Worm (Caenorhabditis elegans) whole organism, young adult: Measurements from ENCODE around the gene C27B7.6.
A peak's percentile ranks its signal among the peaks of the same experiment; 100 is the strongest.

Experiments used
- B0035.1 ChIP-seq: sonication (generic microtip); optimal IDR thresholded peaks from 2 replicates; lab custom pipeline; 2016; ENCODE audit warnings: missing genetic modification characterization, mild to moderate bottlenecking, missing compliant biosample characterization, missing genotype, missing genetic modification reagents
- B0336.3 ChIP-seq: fragments of 200-800 bp; sonication (Bioruptor generic); IDR thresholded peaks from 2 replicates; pipeline ENCODE4 v1.3.6; 2022; ENCODE audit warnings: missing genetic modification characterization, missing compliant biosample characterization
- C06A6.2 ChIP-seq: fragments of 200-800 bp; sonication (Bioruptor generic); conservative IDR thresholded peaks from 2 replicates; pipeline ENCODE4 v1.3.6; 2022; ENCODE audit warnings: missing genetic modification characterization, missing compliant biosample characterization
- F23B12.7 ChIP-seq: sonication (generic microtip); optimal IDR thresholded peaks from 2 replicates; lab custom pipeline; 2017; ENCODE audit warnings: missing genetic modification characterization, mild to moderate bottlenecking, missing compliant biosample characterization, antibody characterized with exemption, moderate library complexity; ENCODE audit not compliant: insufficient read depth
- F49E8.2 ChIP-seq: sonication (generic microtip); optimal IDR thresholded peaks from 3 replicates; lab custom pipeline; 2017; ENCODE audit warnings: missing genetic modification characterization, mild to moderate bottlenecking, missing compliant biosample characterization, antibody characterized with exemption, moderate library complexity; ENCODE audit not compliant: insufficient read depth
- F57C9.4 ChIP-seq: sonication (generic microtip); optimal IDR thresholded peaks from 2 replicates; lab custom pipeline; 2017; ENCODE audit warnings: mild to moderate bottlenecking, missing genetic modification characterization, missing compliant biosample characterization
- K12H6.12 ChIP-seq: fragments of 200-800 bp; sonication (Bioruptor generic); optimal IDR thresholded peaks from 2 replicates; lab custom pipeline; 2018; ENCODE audit warnings: mild to moderate bottlenecking, missing genetic modification characterization, missing compliant biosample characterization
- ama-1 ChIP-seq, 3 experiments: fragments of 150-350 bp in 1 of 3; sonication (generic microtip) in 2 of 3; optimal IDR thresholded peaks; 2 replicates each; lab custom pipeline; 2014 to 2018; ENCODE audit warnings: missing biosample characterization in 2 of 3, missing genetic modification characterization in 2 of 3, missing genetic modification reagents in 2 of 3
- aptf-2 ChIP-seq: fragments of 200-800 bp; sonication (Bioruptor generic); conservative IDR thresholded peaks from 2 replicates; pipeline ENCODE4 v1.3.6; 2022; ENCODE audit warnings: missing genetic modification reagents, missing genetic modification characterization, missing compliant biosample characterization
- athp-1 ChIP-seq: sonication (generic microtip); optimal IDR thresholded peaks from 2 replicates; lab custom pipeline; 2017; ENCODE audit warnings: mild to moderate bottlenecking, missing genetic modification characterization, missing compliant biosample characterization
- attf-5 ChIP-seq: fragments of 200-800 bp; sonication (Bioruptor generic); optimal IDR thresholded peaks from 2 replicates; lab custom pipeline; 2018; ENCODE audit warnings: mild to moderate bottlenecking, missing genetic modification characterization, missing compliant biosample characterization
- bed-1 ChIP-seq: fragments of 200-800 bp; sonication (Bioruptor generic); IDR thresholded peaks from 2 replicates; pipeline ENCODE4 v1.3.6; 2022; ENCODE audit warnings: missing genetic modification reagents, missing genetic modification characterization, missing compliant biosample characterization
- cebp-1 ChIP-seq, 2 experiments: fragments of 200-800 bp in 1 of 2; sonication (Bioruptor generic) in 1 of 2; sonication (generic microtip) in 1 of 2; IDR thresholded peaks in 1 of 2; optimal IDR thresholded peaks in 1 of 2; 2 replicates each; pipeline versions ENCODE4 v1.3.6 to Lab custom; 2017 to 2022; ENCODE audit warnings: missing compliant biosample characterization in 2 of 2, missing genetic modification characterization in 2 of 2, mild to moderate bottlenecking in 1 of 2, missing genetic modification reagents in 1 of 2, moderate library complexity in 1 of 2
- cebp-2 ChIP-seq: fragments of 200-800 bp; sonication (Bioruptor generic); IDR thresholded peaks from 2 replicates; pipeline ENCODE4 v1.3.6; 2022; ENCODE audit warnings: missing genetic modification characterization, missing compliant biosample characterization
- ceh-27 ChIP-seq: fragments of 200-800 bp; sonication (Bioruptor generic); optimal IDR thresholded peaks from 2 replicates; lab custom pipeline; 2018; ENCODE audit warnings: mild to moderate bottlenecking, missing genetic modification characterization, moderate library complexity, missing compliant biosample characterization
- dpff-1 ChIP-seq: sonication (generic microtip); optimal IDR thresholded peaks from 2 replicates; lab custom pipeline; 2017; ENCODE audit warnings: mild to moderate bottlenecking, missing genetic modification characterization, missing compliant biosample characterization
- dpl-1 ChIP-seq: fragments of 150-350 bp; optimal IDR thresholded peaks from 2 replicates; lab custom pipeline; 2014; ENCODE audit warnings: missing biosample characterization, missing genetic modification reagents, missing genetic modification characterization
- efl-1 ChIP-seq: fragments of 150-350 bp; optimal IDR thresholded peaks from 2 replicates; lab custom pipeline; 2014; ENCODE audit warnings: missing biosample characterization, missing genetic modification reagents, missing genetic modification characterization
- egrh-3 ChIP-seq: fragments of 200-800 bp; sonication (Bioruptor generic); IDR thresholded peaks from 2 replicates; pipeline ENCODE4 v1.3.6; 2022; ENCODE audit warnings: missing genetic modification reagents, missing genetic modification characterization, missing compliant biosample characterization
- hlh-26 ChIP-seq: fragments of 200-800 bp; sonication (Bioruptor generic); conservative IDR thresholded peaks from 2 replicates; pipeline ENCODE4 v1.3.6; 2022; ENCODE audit warnings: missing genetic modification reagents, missing genetic modification characterization, missing compliant biosample characterization
- hrde-1 ChIP-seq: sonication (generic microtip); optimal IDR thresholded peaks from 2 replicates; lab custom pipeline; 2016; ENCODE audit warnings: missing genetic modification characterization, mild to moderate bottlenecking, missing compliant biosample characterization, moderate library complexity, missing genotype, missing genetic modification reagents, borderline replicate concordance
- hsf-1 ChIP-seq: fragments of 200-800 bp; sonication (Bioruptor generic); IDR thresholded peaks from 2 replicates; pipeline ENCODE4 v1.3.6; 2022; ENCODE audit warnings: missing genetic modification reagents, missing genetic modification characterization, missing compliant biosample characterization
- lin-35 ChIP-seq, 3 experiments: fragments of 150-350 bp in 2 of 3; sonication (generic microtip) in 1 of 3; optimal IDR thresholded peaks; 2 replicates each; lab custom pipeline; 2014 to 2018; ENCODE audit warnings: missing biosample characterization in 3 of 3, missing genetic modification characterization in 3 of 3, missing genetic modification reagents in 3 of 3
- lin-40 ChIP-seq: sonication (generic microtip); optimal IDR thresholded peaks from 2 replicates; lab custom pipeline; 2016; ENCODE audit warnings: missing genetic modification characterization, mild to moderate bottlenecking, missing compliant biosample characterization, missing genotype, missing genetic modification reagents
- lsy-27 ChIP-seq: sonication (generic microtip); optimal IDR thresholded peaks from 2 replicates; lab custom pipeline; 2017; ENCODE audit warnings: missing genetic modification characterization, mild to moderate bottlenecking, missing compliant biosample characterization, antibody characterized with exemption, missing genotype, borderline replicate concordance; ENCODE audit not compliant: insufficient read depth
- pha-4 ChIP-seq: fragments of 150-350 bp; sonication (generic microtip); optimal IDR thresholded peaks from 2 replicates; lab custom pipeline; 2014; ENCODE audit warnings: missing biosample characterization, missing genetic modification reagents, missing genetic modification characterization
- rec-8 ChIP-seq, 2 experiments: sonication (generic microtip); optimal IDR thresholded peaks; 2 replicates each; lab custom pipeline; 2016; ENCODE audit warnings: mild to moderate bottlenecking in 2 of 2, missing genetic modification characterization in 2 of 2, missing genetic modification reagents in 2 of 2, missing genotype in 2 of 2, missing biosample characterization in 1 of 2, missing compliant biosample characterization in 1 of 2, moderate library complexity in 1 of 2
- sdz-38 ChIP-seq: sonication (generic microtip); optimal IDR thresholded peaks from 2 replicates; lab custom pipeline; 2016; ENCODE audit warnings: missing genotype, missing genetic modification characterization, missing compliant biosample characterization
- snpc-1.1 ChIP-seq: sonication (generic microtip); optimal IDR thresholded peaks from 2 replicates; lab custom pipeline; 2017; ENCODE audit warnings: missing genetic modification characterization, mild to moderate bottlenecking, missing compliant biosample characterization, antibody characterized with exemption, moderate library complexity, missing genotype, missing genetic modification reagents; ENCODE audit not compliant: insufficient read depth
- snpc-1.3 ChIP-seq: sonication (generic microtip); optimal IDR thresholded peaks from 2 replicates; lab custom pipeline; 2017; ENCODE audit warnings: missing genetic modification characterization, mild to moderate bottlenecking, missing compliant biosample characterization, antibody characterized with exemption, moderate library complexity, missing genotype, missing genetic modification reagents; ENCODE audit not compliant: insufficient read depth
- somi-1 ChIP-seq: fragments of 200-800 bp; sonication (Bioruptor generic); optimal IDR thresholded peaks from 2 replicates; lab custom pipeline; 2018; ENCODE audit warnings: mild to moderate bottlenecking, missing genetic modification characterization, missing compliant biosample characterization
- unc-62 ChIP-seq: fragments of 150-350 bp; optimal IDR thresholded peaks from 2 replicates; lab custom pipeline; 2014; ENCODE audit warnings: missing biosample characterization, missing genetic modification reagents, missing genetic modification characterization
- ztf-28 ChIP-seq: fragments of 200-800 bp; sonication (Bioruptor generic); IDR thresholded peaks from 2 replicates; pipeline ENCODE4 v1.3.6; 2022; ENCODE audit warnings: missing genetic modification reagents, missing genetic modification characterization, missing compliant biosample characterization
- ztf-6 ChIP-seq: fragments of 200-800 bp; sonication (Bioruptor generic); IDR thresholded peaks from 2 replicates; pipeline ENCODE4 v1.3.6; 2022; ENCODE audit warnings: missing genetic modification reagents, missing genetic modification characterization, missing compliant biosample characterization

C27B7.6 gene

DNA sequence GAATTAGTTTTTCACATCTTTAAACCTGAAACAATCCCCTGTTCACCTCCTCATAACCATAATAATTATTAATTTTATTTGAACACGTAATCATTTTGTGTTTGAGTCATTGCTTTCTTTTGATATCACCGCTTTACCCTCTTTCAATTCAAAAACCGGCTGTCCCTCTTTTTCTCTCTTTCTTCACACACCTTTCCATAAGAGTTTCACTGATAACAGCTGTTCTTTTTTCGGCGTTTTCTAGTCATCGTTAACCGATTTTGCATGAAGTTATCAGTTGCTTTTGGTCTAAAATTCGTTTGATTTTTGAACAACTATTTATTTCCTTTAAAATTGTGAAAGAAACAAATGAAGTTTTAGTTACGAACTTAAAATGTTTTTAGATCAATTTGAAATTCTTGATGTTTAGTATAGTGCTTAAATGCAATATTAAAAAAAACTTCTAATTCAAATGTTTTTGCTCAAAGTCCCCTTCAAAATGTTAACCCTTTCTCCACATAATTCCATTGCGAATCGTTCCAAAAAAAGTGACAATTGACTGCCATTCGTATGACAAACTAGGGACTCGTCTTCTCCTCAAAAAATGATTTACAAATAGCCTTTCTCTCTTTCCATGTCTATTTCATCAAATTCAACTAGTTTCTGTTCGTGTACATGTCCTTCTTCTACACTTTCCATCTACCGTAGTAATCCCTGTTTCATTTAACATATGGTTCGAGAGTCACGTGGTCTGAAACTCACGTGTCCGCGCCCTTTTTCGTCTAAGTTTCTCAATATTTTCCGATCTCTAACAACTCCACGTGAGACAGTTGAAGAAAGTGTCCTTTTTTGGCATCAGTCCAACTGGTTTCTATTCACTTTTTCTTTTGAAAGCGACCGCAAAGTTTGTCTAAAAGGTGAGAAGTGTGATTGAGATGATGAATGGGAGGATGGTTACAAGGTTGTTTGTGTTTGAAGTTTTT lies 43.2 kb upstream of the C27B7.6 start (continued):
- TF ChIP-seq pha-4 (tag; lab: Kevin White, UChicago) (no peak), cebp-2 (GFP tag; lab: Robert Waterston, UW) (no peak), dpl-1 (no peak), efl-1 (GFP tag; lab: Kevin White, UChicago) (no peak), F49E8.2 (tag; lab: Kevin White, UChicago) (no peak), snpc-1.1 (tag; lab: Kevin White, UChicago) (no peak)

DNA sequence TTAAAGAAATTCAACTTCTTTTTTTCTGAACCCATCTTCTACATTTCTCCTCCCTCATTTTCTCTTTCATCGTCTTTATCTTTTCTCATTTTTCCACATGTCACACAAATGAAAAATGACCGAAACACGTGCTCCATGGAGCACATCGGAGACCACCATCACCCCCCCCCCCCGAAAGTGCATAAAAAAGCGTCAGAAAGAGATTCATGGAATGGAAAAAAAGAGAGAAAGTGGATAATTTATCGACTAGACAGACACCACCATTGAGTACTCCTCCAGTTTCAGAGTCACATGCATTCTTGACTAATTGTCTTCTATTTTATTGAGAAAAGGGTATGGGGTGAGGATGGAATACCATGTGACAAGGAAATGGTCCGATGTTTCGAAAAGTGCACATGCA lies 41.0 kb upstream of the C27B7.6 start:
- no peak for TF ChIP-seq aptf-2 (GFP tag; lab: Robert Waterston, UW)
- peak in 1 of 3 experiments; percentile 17 for TF ChIP-seq lin-35 (GFP tag; optimal IDR thresholded peaks at IDR 0.05; lab: Kevin White, UChicago)
- no peak for TF ChIP-seq cebp-1 (GFP tag; IDR thresholded peaks at IDR 0.05; lab: Robert Waterston, UW)
- no peak for TF ChIP-seq cebp-1 (tag; optimal IDR thresholded peaks at IDR 0.05; lab: Kevin White, UChicago)
- TF ChIP-seq sdz-38 = no peak
- no peak for TF ChIP-seq athp-1
- peak; percentile 13 for TF ChIP-seq somi-1 (GFP tag; lab: Kevin White, UChicago)
- no peak for TF ChIP-seq snpc-1.3
- TF ChIP-seq rec-8 (tag; optimal IDR thresholded peaks at IDR 0.05; lab: Kevin White, UChicago) = no peak
- peak; percentile 33 for TF ChIP-seq K12H6.12 (tag; lab: Kevin White, UChicago)
- TF ChIP-seq unc-62 (GFP tag; lab: Kevin White, UChicago) = no peak
- TF ChIP-seq attf-5 = no peak
- no peak for TF ChIP-seq ama-1 (optimal IDR thresholded peaks at IDR 0.05; lab: Kevin White, UChicago)
- no peak for TF ChIP-seq ama-1 (GFP tag; optimal IDR thresholded peaks at IDR 0.05; lab: Kevin White, UChicago)
- TF ChIP-seq C06A6.2 = no peak

DNA sequence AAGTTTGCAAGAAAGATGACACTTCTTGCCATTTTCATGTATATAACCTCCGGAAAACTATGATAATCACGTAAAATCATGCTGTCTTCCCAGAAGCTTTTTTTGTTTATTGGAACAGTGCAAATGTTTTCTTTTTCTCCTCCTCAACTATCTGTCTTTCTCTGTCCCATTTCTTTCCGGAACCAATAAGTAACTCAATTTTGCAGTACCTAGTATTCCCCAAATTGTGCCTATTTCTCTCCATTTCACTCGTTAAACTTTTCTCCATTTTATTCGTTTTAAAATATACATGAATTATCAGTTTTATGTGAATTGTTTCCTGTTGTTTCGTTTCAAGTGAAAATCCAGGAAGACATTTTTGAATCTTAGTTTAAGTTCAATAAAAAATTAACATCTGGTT lies 37.3 kb upstream of the C27B7.6 start:
- TF ChIP-seq hrde-1 (no peak), dpff-1 (tag; lab: Kevin White, UChicago) (no peak), egrh-3 (GFP tag; lab: Robert Waterston, UW) (no peak), hsf-1 (GFP tag; lab: Robert Waterston, UW) (no peak), ztf-6 (no peak), rec-8 (tag; optimal IDR thresholded peaks at IDR 0.05; lab: Kevin White, UChicago) (no peak), bed-1 (GFP tag; lab: Robert Waterston, UW) (no peak), hlh-26 (no peak)
- TF ChIP-seq, all 124 proteins: peak for 0

DNA sequence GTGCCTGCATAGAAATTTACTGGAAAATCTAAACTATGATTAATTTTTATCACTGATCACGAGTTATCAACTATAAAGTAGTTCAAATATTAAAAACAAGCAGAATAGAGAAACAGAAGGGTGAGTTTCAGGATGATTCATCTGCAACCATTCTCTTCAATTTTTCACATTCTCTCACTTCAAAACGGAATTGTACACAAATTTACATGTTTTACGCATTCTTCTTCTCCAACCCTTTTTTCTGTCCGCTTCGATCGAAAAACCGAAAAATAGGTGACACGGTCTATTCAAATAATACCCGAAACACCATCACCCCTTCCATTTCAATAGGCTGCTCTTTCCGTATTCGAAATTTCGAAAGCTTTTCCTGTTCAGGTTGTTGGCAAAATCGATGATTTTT lies 27.4 kb upstream of the C27B7.6 start, which contains the start of gene D1046.4:
Gene D1046.4 (plus strand): TSS at position 301 of the 400 bp plus-strand sequence.
- TF ChIP-seq B0336.3 (GFP tag; lab: Robert Waterston, UW) = no peak
- no peak for TF ChIP-seq lsy-27
- no peak for TF ChIP-seq sdz-38
- TF ChIP-seq F23B12.7 (tag; lab: Kevin White, UChicago) = no peak
- TF ChIP-seq F57C9.4 (tag; lab: Kevin White, UChicago) = no peak
- TF ChIP-seq B0035.1 = no peak
- TF ChIP-seq hsf-1 (GFP tag; lab: Robert Waterston, UW) = no peak
- no peak for TF ChIP-seq ztf-28 (GFP tag; lab: Robert Waterston, UW)
- no peak for TF ChIP-seq ceh-27
- no peak for TF ChIP-seq lin-40 (tag; lab: Kevin White, UChicago)
